Fruit fly (Drosophila melanogaster) whole organism, embryonic: Measurements from ENCODE around the gene TFAM.

Source experiments
- CG10431 ChIP-seq: fragments of 200-800 bp; sonication (Bioruptor generic); optimal IDR thresholded peaks from 3 replicates; lab custom pipeline; 2018; ENCODE audit warnings: missing biosample characterization, mild to moderate bottlenecking, missing genetic modification characterization
- CG12155 ChIP-seq: fragments of 200-800 bp; sonication (Bioruptor generic); optimal IDR thresholded peaks from 3 replicates; lab custom pipeline; 2016; ENCODE audit warnings: missing biosample characterization, missing genetic modification characterization
- CG12299 ChIP-seq: fragments of 200-800 bp; sonication (Bioruptor generic); optimal IDR thresholded peaks from 2 replicates; lab custom pipeline; 2018; ENCODE audit warnings: missing biosample characterization, mild to moderate bottlenecking, missing genetic modification characterization
- CG13424 ChIP-seq: fragments of 200-800 bp; sonication (Bioruptor generic); optimal IDR thresholded peaks from 2 replicates; lab custom pipeline; 2019; ENCODE audit warnings: missing biosample characterization, mild to moderate bottlenecking, missing genetic modification characterization, moderate library complexity
- CG15479 ChIP-seq: fragments of 200-800 bp; sonication (Bioruptor generic); optimal IDR thresholded peaks from 3 replicates; lab custom pipeline; 2019; ENCODE audit warnings: missing biosample characterization, mild to moderate bottlenecking, missing genetic modification characterization, moderate library complexity
- CG17568 ChIP-seq: fragments of 200-800 bp; sonication (Bioruptor generic); optimal IDR thresholded peaks from 2 replicates; lab custom pipeline; 2018; ENCODE audit warnings: missing biosample characterization, mild to moderate bottlenecking, missing genetic modification characterization, moderate library complexity
- CG18011 ChIP-seq: fragments of 200-800 bp; sonication (Bioruptor generic); optimal IDR thresholded peaks from 2 replicates; lab custom pipeline; 2017; ENCODE audit warnings: missing biosample characterization, missing genetic modification characterization, mild to moderate bottlenecking, moderate library complexity, missing genotype
- CG18262 ChIP-seq: fragments of 200-800 bp; optimal IDR thresholded peaks from 3 replicates; lab custom pipeline; 2019; ENCODE audit warnings: missing biosample characterization, mild to moderate bottlenecking, missing genetic modification characterization, moderate library complexity
- CG18764 ChIP-seq: fragments of 200-800 bp; sonication (Bioruptor generic); optimal IDR thresholded peaks from 3 replicates; lab custom pipeline; 2016; ENCODE audit warnings: missing biosample characterization, missing genetic modification characterization
- CG3995 ChIP-seq: fragments of 200-800 bp; sonication (Bioruptor generic); optimal IDR thresholded peaks from 3 replicates; lab custom pipeline; 2016; ENCODE audit warnings: missing biosample characterization, missing genetic modification characterization
- CG4707 ChIP-seq: fragments of 200-800 bp; sonication (Bioruptor generic); optimal IDR thresholded peaks from 2 replicates; lab custom pipeline; 2018; ENCODE audit warnings: missing biosample characterization, mild to moderate bottlenecking, missing genetic modification characterization, moderate library complexity
- CG5953 ChIP-seq: fragments of 200-800 bp; sonication (Bioruptor generic); IDR thresholded peaks from 2 replicates; pipeline ENCODE4 v1.3.6; 2022; ENCODE audit warnings: missing biosample characterization, missing genetic modification characterization
- CG6813 ChIP-seq: fragments of 200-800 bp; sonication (Bioruptor generic); optimal IDR thresholded peaks from 2 replicates; lab custom pipeline; 2017; ENCODE audit warnings: missing biosample characterization, missing genetic modification characterization, mild to moderate bottlenecking, moderate library complexity, missing genetic modification reagents
- CG7839 ChIP-seq: fragments of 200-800 bp; sonication (Bioruptor generic); optimal IDR thresholded peaks from 3 replicates; lab custom pipeline; 2018; ENCODE audit warnings: missing biosample characterization, mild to moderate bottlenecking, missing genetic modification characterization, moderate library complexity
- CG8478 ChIP-seq: fragments of >200 bp; optimal IDR thresholded peaks from 2 replicates; lab custom pipeline; 2018
- CoRest ChIP-seq: fragments of 200-800 bp; sonication (Bioruptor generic); optimal IDR thresholded peaks from 3 replicates; lab custom pipeline; 2018; ENCODE audit warnings: missing biosample characterization, mild to moderate bottlenecking, missing genetic modification characterization, moderate library complexity
- Dbx ChIP-seq: fragments of 200-800 bp; sonication (Bioruptor generic); IDR thresholded peaks from 3 replicates; pipeline ENCODE4 v1.3.6; 2022; ENCODE audit warnings: missing biosample characterization, missing genetic modification characterization
- Dip2 ChIP-seq: fragments of 200-800 bp; sonication (Bioruptor generic); IDR thresholded peaks from 2 replicates; pipeline ENCODE4 v1.3.6; 2022; ENCODE audit warnings: missing biosample characterization, missing genetic modification characterization
- Drgx ChIP-seq: fragments of 200-800 bp; sonication (Bioruptor generic); IDR thresholded peaks from 2 replicates; pipeline ENCODE4 v1.3.6; 2022; ENCODE audit warnings: missing biosample characterization, missing genetic modification characterization
- HLH4C ChIP-seq: fragments of 200-800 bp; sonication (Bioruptor generic); IDR thresholded peaks from 3 replicates; pipeline ENCODE4 v1.3.6; 2022; ENCODE audit warnings: missing biosample characterization, missing genetic modification characterization; ENCODE audit not compliant: partially characterized antibody
- Mrtf ChIP-seq: fragments of 200-800 bp; sonication (Bioruptor generic); IDR thresholded peaks from 3 replicates; pipeline ENCODE4 v1.3.6; 2022; ENCODE audit warnings: missing biosample characterization, missing genetic modification characterization
- Oaz ChIP-seq: fragments of 200-800 bp; sonication (Bioruptor generic); IDR thresholded peaks from 2 replicates; pipeline ENCODE4 v1.3.6; 2022; ENCODE audit warnings: missing biosample characterization, missing genetic modification characterization
- Sry-δ ChIP-seq: fragments of 200-800 bp; sonication (Bioruptor generic); optimal IDR thresholded peaks from 2 replicates; lab custom pipeline; 2016; ENCODE audit warnings: missing biosample characterization, missing genetic modification characterization
- Usf ChIP-seq: fragments of 200-800 bp; sonication (Bioruptor generic); optimal IDR thresholded peaks from 2 replicates; lab custom pipeline; 2017; ENCODE audit warnings: missing genotype, missing biosample characterization, missing genetic modification characterization
- Vsx1 ChIP-seq: fragments of 200-800 bp; sonication (Bioruptor generic); optimal IDR thresholded peaks from 2 replicates; lab custom pipeline; 2017; ENCODE audit warnings: missing biosample characterization, mild to moderate bottlenecking, missing genetic modification characterization, missing genetic modification reagents
- bab2 ChIP-seq: fragments of 200-800 bp; sonication (Bioruptor generic); optimal IDR thresholded peaks from 2 replicates; lab custom pipeline; 2016; ENCODE audit warnings: missing biosample characterization, missing genetic modification characterization
- bowl ChIP-seq: fragments of 200-800 bp; sonication (Bioruptor generic); IDR thresholded peaks from 2 replicates; pipeline ENCODE4 v1.3.6; 2022; ENCODE audit warnings: missing biosample characterization, missing genetic modification characterization
- br ChIP-seq: fragments of >200 bp; optimal IDR thresholded peaks from 2 replicates; lab custom pipeline; 2017
- corto ChIP-seq: fragments of 200-800 bp; sonication (Bioruptor generic); optimal IDR thresholded peaks from 2 replicates; lab custom pipeline; 2016; ENCODE audit warnings: missing biosample characterization, mild to moderate bottlenecking, missing genetic modification characterization, moderate library complexity
- crol ChIP-seq: fragments of 200-800 bp; sonication (Bioruptor generic); IDR thresholded peaks from 2 replicates; pipeline ENCODE4 v1.3.6; 2022; ENCODE audit warnings: missing biosample characterization, missing genetic modification characterization
- ems ChIP-seq: fragments of 200-800 bp; sonication (Bioruptor generic); optimal IDR thresholded peaks from 3 replicates; lab custom pipeline; 2016; ENCODE audit warnings: missing biosample characterization, missing genetic modification characterization
- eve ChIP-seq, 2 experiments: fragments of >200 bp; optimal IDR thresholded peaks; 2 replicates each; lab custom pipeline; 2017; ENCODE audit warnings: missing biosample characterization in 2 of 2, missing genetic modification characterization in 2 of 2
- fd3F ChIP-seq: fragments of 200-800 bp; sonication (Bioruptor generic); optimal IDR thresholded peaks from 2 replicates; lab custom pipeline; 2018; ENCODE audit warnings: missing biosample characterization, mild to moderate bottlenecking, missing genetic modification characterization, moderate library complexity
- ftz-f1 ChIP-seq: fragments of 200-800 bp; sonication (Bioruptor generic); optimal IDR thresholded peaks from 2 replicates; lab custom pipeline; 2016; ENCODE audit warnings: missing biosample characterization, missing genetic modification characterization
- fu2 ChIP-seq: fragments of 200-800 bp; sonication (Bioruptor generic); optimal IDR thresholded peaks from 2 replicates; lab custom pipeline; 2016; ENCODE audit warnings: missing biosample characterization, missing genetic modification characterization
- p53 ChIP-seq: fragments of 200-800 bp; sonication (Bioruptor generic); optimal IDR thresholded peaks from 2 replicates; lab custom pipeline; 2016; ENCODE audit warnings: missing biosample characterization, missing genetic modification characterization
- ro ChIP-seq: fragments of 200-800 bp; sonication (Bioruptor generic); IDR thresholded peaks from 2 replicates; pipeline ENCODE4 v1.3.6; 2022; ENCODE audit warnings: missing biosample characterization, missing genetic modification characterization
- scrt ChIP-seq: fragments of 200-800 bp; sonication (Bioruptor generic); optimal IDR thresholded peaks from 2 replicates; lab custom pipeline; 2018; ENCODE audit warnings: missing biosample characterization, mild to moderate bottlenecking, missing genetic modification characterization, moderate library complexity
- sim ChIP-seq: fragments of 200-800 bp; sonication (Bioruptor generic); IDR thresholded peaks from 2 replicates; pipeline ENCODE4 v1.3.6; 2022; ENCODE audit warnings: missing biosample characterization, missing genetic modification characterization
- so ChIP-seq: fragments of 200-800 bp; sonication (Bioruptor generic); IDR thresholded peaks from 3 replicates; pipeline ENCODE4 v1.3.6; 2022; ENCODE audit warnings: missing biosample characterization, missing genetic modification characterization
- tap ChIP-seq: fragments of 200-800 bp; optimal IDR thresholded peaks from 3 replicates; lab custom pipeline; 2019; ENCODE audit warnings: missing biosample characterization, mild to moderate bottlenecking, missing genetic modification characterization, moderate library complexity
- tin ChIP-seq: fragments of 200-800 bp; sonication (Bioruptor generic); optimal IDR thresholded peaks from 3 replicates; lab custom pipeline; 2016; ENCODE audit warnings: missing biosample characterization, missing genetic modification characterization
- tna ChIP-seq: fragments of 200-800 bp; sonication (Bioruptor generic); IDR thresholded peaks from 2 replicates; pipeline ENCODE4 v1.3.6; 2022; ENCODE audit warnings: missing biosample characterization, missing genetic modification characterization; ENCODE audit not compliant: partially characterized antibody
- trem ChIP-seq: fragments of 200-800 bp; optimal IDR thresholded peaks from 3 replicates; lab custom pipeline; 2019; ENCODE audit warnings: missing biosample characterization, mild to moderate bottlenecking, missing genetic modification characterization, moderate library complexity
- usp ChIP-seq: fragments of >200 bp; optimal IDR thresholded peaks from 2 replicates; lab custom pipeline; 2017; ENCODE audit warnings: missing biosample characterization, missing genetic modification characterization
- vnd ChIP-seq: fragments of 200-800 bp; sonication (Bioruptor generic); IDR thresholded peaks from 3 replicates; pipeline ENCODE4 v1.3.6; 2022; ENCODE audit warnings: missing biosample characterization, missing genetic modification characterization; ENCODE audit not compliant: partially characterized antibody
- wor ChIP-seq: fragments of 200-800 bp; sonication (Bioruptor generic); IDR thresholded peaks from 2 replicates; pipeline ENCODE4 v1.3.6; 2022; ENCODE audit warnings: missing biosample characterization, missing genetic modification characterization
- yki ChIP-seq: fragments of >200 bp; optimal IDR thresholded peaks from 3 replicates; lab custom pipeline; 2018
- zen2 ChIP-seq: fragments of 200-800 bp; sonication (Bioruptor generic); IDR thresholded peaks from 3 replicates; pipeline ENCODE4 v1.3.6; 2022; ENCODE audit warnings: missing biosample characterization, missing genetic modification characterization; ENCODE audit not compliant: partially characterized antibody
- zf30C ChIP-seq: fragments of 200-800 bp; sonication (Bioruptor generic); optimal IDR thresholded peaks from 3 replicates; lab custom pipeline; 2018; ENCODE audit warnings: missing biosample characterization, mild to moderate bottlenecking, missing genetic modification characterization

The TFAM gene

dm6 chr3R:20587630-20588479, 11.0 kb upstream of the TFAM start, which contains the start of gene Septin2 (continued):
- TF ChIP-seq p53 (GFP tag; lab: Kevin White, UChicago): no peak
- no peak; the same call in 2 of the 3 replicates for TF ChIP-seq zen2 (GFP tag; lab: Robert Waterston, UW)
- peak; percentile 77 for TF ChIP-seq CG17568 (GFP tag; lab: Kevin White, UChicago)
- peak; percentile 6 for TF ChIP-seq fu2 (GFP tag; lab: Kevin White, UChicago)
- TF ChIP-seq tin (GFP tag; lab: Kevin White, UChicago): peak; percentile 82
- no peak for TF ChIP-seq bowl
- TF ChIP-seq CG8478 (lab: Kevin White, UChicago): peak; percentile 76
- peak; percentile 91 for TF ChIP-seq CG18262 (tag; lab: Kevin White, UChicago)
- peak; percentile 40 for TF ChIP-seq CG12155 (GFP tag; lab: Kevin White, UChicago)
- no peak for TF ChIP-seq tna (GFP tag; lab: Robert Waterston, UW)
- peak; percentile 83; the same call in 2 of the 3 replicates for TF ChIP-seq so (GFP tag; lab: Robert Waterston, UW)
- no peak for TF ChIP-seq CG15479 (GFP tag; lab: Kevin White, UChicago)
- no peak for TF ChIP-seq Oaz
- TF ChIP-seq vnd (GFP tag; lab: Robert Waterston, UW): no peak
- TF ChIP-seq CG18764 (GFP tag; lab: Kevin White, UChicago): peak; percentile 74
- TF ChIP-seq Sry-δ: peak; percentile 9
- 0 out of 2 replicates have a peak, but pooled peaks have one; percentile 13 for TF ChIP-seq CG5953
- TF ChIP-seq fd3F (GFP tag; lab: Kevin White, UChicago): peak; percentile 54
- peak; percentile 61 for TF ChIP-seq wor (GFP tag; lab: Robert Waterston, UW)
- TF ChIP-seq CoRest (tag; lab: Kevin White, UChicago): peak; percentile 82
- no peak for TF ChIP-seq yki (lab: Kevin White, UChicago)
- TF ChIP-seq bab2 (GFP tag; lab: Kevin White, UChicago): peak; percentile 76
- no peak for TF ChIP-seq CG3995 (GFP tag; lab: Kevin White, UChicago)
- TF ChIP-seq Dip2 (GFP tag; lab: Robert Waterston, UW): no peak
- TF ChIP-seq scrt: peak; percentile 63
- TF ChIP-seq CG4707 (GFP tag; lab: Kevin White, UChicago): peak; percentile 35
- no peak for TF ChIP-seq Dbx
- TF ChIP-seq Drgx (GFP tag; lab: Robert Waterston, UW): peak; percentile 80
- TF ChIP-seq zf30C (GFP tag; lab: Kevin White, UChicago): no peak
- no peak for TF ChIP-seq Vsx1 (GFP tag; lab: Kevin White, UChicago)
- TF ChIP-seq Mrtf (GFP tag; lab: Robert Waterston, UW): no peak; the same call in 2 of the 3 replicates
- peak; percentile 86 for TF ChIP-seq tap (tag; lab: Kevin White, UChicago)
- TF ChIP-seq CG7839 (tag; lab: Kevin White, UChicago): peak; percentile 82
- peak; percentile 67 for TF ChIP-seq corto (GFP tag; lab: Kevin White, UChicago)
- TF ChIP-seq ems (GFP tag; lab: Kevin White, UChicago): peak; percentile 49
- TF ChIP-seq crol (GFP tag; lab: Robert Waterston, UW): 0 out of 2 replicates have a peak, but pooled peaks have one; percentile 8
- TF ChIP-seq CG12299 (tag; lab: Kevin White, UChicago): peak; percentile 34
- TF ChIP-seq ro: no peak
- no peak for TF ChIP-seq br (lab: Kevin White, UChicago)
- TF ChIP-seq eve (GFP tag; optimal IDR thresholded peaks at IDR 0.05; lab: Kevin White, UChicago): no peak
- TF ChIP-seq ftz-f1: no peak
- TF ChIP-seq CG13424 (tag; lab: Kevin White, UChicago): peak; percentile 80
- no peak for TF ChIP-seq usp (GFP tag; lab: Kevin White, UChicago)
- TF ChIP-seq sim (GFP tag; lab: Robert Waterston, UW): peak; percentile 44; the same call in 1 of the 2 replicates
- no peak for TF ChIP-seq HLH4C
- peak; percentile 49 for TF ChIP-seq trem
- peak; percentile 74 for TF ChIP-seq CG10431 (GFP tag; lab: Kevin White, UChicago)
- TF ChIP-seq Usf: no peak
- peak; percentile 31 for TF ChIP-seq CG18011 (GFP tag; lab: Kevin White, UChicago)
- peak; percentile 68 for TF ChIP-seq CG6813 (GFP tag; lab: Kevin White, UChicago)
